Fruit fly (Drosophila melanogaster) whole organism: Measurements from ENCODE around the gene CG2310.

ENCODE experiments used
- EcR ChIP-seq, 2 experiments: fragments of >200 bp; optimal IDR thresholded peaks; 2 replicates each; lab custom pipeline; 2017; ENCODE audit warnings: missing biosample characterization in 2 of 2, missing genetic modification characterization in 2 of 2, missing genetic modification reagents in 2 of 2
- pan ChIP-seq: fragments of >200 bp; optimal IDR thresholded peaks from 2 replicates; lab custom pipeline; 2017
- psq ChIP-seq: fragments of >200 bp; optimal IDR thresholded peaks from 2 replicates; lab custom pipeline; 2017
- usp ChIP-seq: fragments of >200 bp; optimal IDR thresholded peaks from 2 replicates; lab custom pipeline; 2017; ENCODE audit warnings: missing biosample characterization, missing genetic modification characterization, mixed read lengths

DNA sequence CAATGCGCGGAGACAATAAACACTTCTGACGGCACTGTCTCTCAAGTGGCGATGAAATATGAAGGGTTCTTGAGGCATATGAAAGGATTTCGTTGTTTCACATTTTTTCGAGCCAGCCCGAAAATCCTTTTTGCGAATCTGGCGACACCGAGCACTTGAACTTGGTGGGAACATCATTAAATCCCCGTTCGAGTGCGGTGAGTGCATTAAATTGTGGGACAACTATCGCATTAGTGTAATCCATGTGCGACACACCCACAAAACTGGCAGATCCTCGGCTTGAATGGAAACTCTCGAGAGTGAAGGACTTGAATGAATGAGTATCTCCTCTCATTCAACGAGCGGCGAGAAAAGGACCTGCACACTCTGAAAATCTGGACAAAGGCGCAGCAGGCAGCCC is 23.4 kb upstream of the CG2310 start:
- TF ChIP-seq EcR (GFP tag; optimal IDR thresholded peaks at IDR 0.05; lab: Kevin White, UChicago) (no peak), usp (no peak), psq (lab: Kevin White, UChicago) (no peak), pan (no peak)
